Worm (Caenorhabditis elegans): Measurements from ENCODE around the gene acl-7.

ce11 chrII:12785391-12785790 is 30.9 kb downstream of the acl-7 start, which contains the start of gene Y46G5A.15:
- no peak for TF ChIP-seq nhr-237 (tag; optimal IDR thresholded peaks at IDR 0.05)
- no peak for TF ChIP-seq lin-39 (tag; optimal IDR thresholded peaks at IDR 0.05)
- peak in 1 of 2 experiments; percentile 1 for TF ChIP-seq mdl-1 (tag; optimal IDR thresholded peaks at IDR 0.05)
- TF ChIP-seq fos-1 (tag; optimal IDR thresholded peaks at IDR 0.05), result no peak
- peak; percentile 9 for TF ChIP-seq unc-55 (GFP tag; optimal IDR thresholded peaks at IDR 0.05)
- TF ChIP-seq mab-5 (tag; optimal IDR thresholded peaks at IDR 0.05), result no peak
- no peak for TF ChIP-seq ZK546.5 (tag; optimal IDR thresholded peaks at IDR 0.05)

Data from whole organism, L2 larva.